Fruit fly (Drosophila melanogaster) whole organism, embryonic: Measurements from ENCODE around the gene CG2104.

Experiments
- Asciz ChIP-seq: fragments of 200-800 bp; sonication (Bioruptor generic); optimal IDR thresholded peaks from 2 replicates; lab custom pipeline; 2017; ENCODE audit warnings: missing biosample characterization, mild to moderate bottlenecking, missing genetic modification characterization, missing genetic modification reagents
- Atf-2 ChIP-seq: fragments of 200-800 bp; sonication (Bioruptor generic); optimal IDR thresholded peaks from 2 replicates; lab custom pipeline; 2016; ENCODE audit warnings: missing biosample characterization, missing genetic modification characterization
- Awh ChIP-seq: fragments of 200-800 bp; sonication (Bioruptor generic); IDR thresholded peaks from 2 replicates; pipeline ENCODE4, ENCODE4 v1.3.6; 2022; ENCODE audit warnings: missing biosample characterization, missing genetic modification characterization
- CG11093 ChIP-seq: fragments of 200-800 bp; sonication (Bioruptor generic); IDR thresholded peaks from 3 replicates; pipeline ENCODE4 v1.3.6; 2022; ENCODE audit warnings: missing biosample characterization, missing genetic modification characterization
- CG12071 ChIP-seq: fragments of 200-800 bp; sonication (Bioruptor generic); optimal IDR thresholded peaks from 3 replicates; lab custom pipeline; 2018; ENCODE audit warnings: missing biosample characterization, mild to moderate bottlenecking, missing genetic modification characterization
- CG12155 ChIP-seq: fragments of 200-800 bp; sonication (Bioruptor generic); optimal IDR thresholded peaks from 3 replicates; lab custom pipeline; 2016; ENCODE audit warnings: missing biosample characterization, missing genetic modification characterization
- CG1233 ChIP-seq: fragments of 200-800 bp; sonication (Bioruptor generic); optimal IDR thresholded peaks from 4 replicates; lab custom pipeline; 2018; ENCODE audit warnings: missing biosample characterization, mild to moderate bottlenecking, missing genetic modification characterization
- CG12391 ChIP-seq: fragments of 200-800 bp; sonication (Bioruptor generic); optimal IDR thresholded peaks from 3 replicates; lab custom pipeline; 2018; ENCODE audit warnings: missing biosample characterization, mild to moderate bottlenecking, missing genetic modification characterization, moderate library complexity
- CG12942 ChIP-seq: fragments of 200-800 bp; sonication (Bioruptor generic); optimal IDR thresholded peaks from 3 replicates; lab custom pipeline; 2016; ENCODE audit warnings: missing biosample characterization, missing genetic modification characterization
- CG14441 ChIP-seq: fragments of 200-800 bp; sonication (Bioruptor generic); IDR thresholded peaks from 2 replicates; pipeline ENCODE4 v1.3.6; 2022; ENCODE audit warnings: missing biosample characterization, missing genetic modification characterization
- CG1529 ChIP-seq: fragments of 200-800 bp; sonication (Bioruptor generic); optimal IDR thresholded peaks from 3 replicates; lab custom pipeline; 2018; ENCODE audit warnings: missing biosample characterization, missing genetic modification characterization
- CG17361 ChIP-seq: fragments of 200-800 bp; sonication (Bioruptor generic); IDR thresholded peaks from 3 replicates; pipeline ENCODE4 v1.3.6; 2022; ENCODE audit warnings: missing biosample characterization, missing genetic modification characterization
- CG2678 ChIP-seq: fragments of 200-800 bp; sonication (Bioruptor generic); optimal IDR thresholded peaks from 3 replicates; lab custom pipeline; 2019; ENCODE audit warnings: missing biosample characterization, mild to moderate bottlenecking, missing genetic modification characterization, moderate library complexity
- CG2889 ChIP-seq: fragments of 200-800 bp; sonication (Bioruptor generic); IDR thresholded peaks from 3 replicates; pipeline ENCODE4 v1.3.6; 2022; ENCODE audit warnings: missing biosample characterization, missing genetic modification characterization
- CG30020 ChIP-seq: fragments of 200-800 bp; optimal IDR thresholded peaks from 2 replicates; lab custom pipeline; 2019; ENCODE audit warnings: missing biosample characterization, mild to moderate bottlenecking, missing genetic modification characterization, moderate library complexity
- CG31365 ChIP-seq: fragments of 200-800 bp; sonication (Bioruptor generic); optimal IDR thresholded peaks from 2 replicates; lab custom pipeline; 2018; ENCODE audit warnings: missing biosample characterization, mild to moderate bottlenecking, missing genetic modification characterization
- CG4730 ChIP-seq: fragments of 200-800 bp; sonication (Bioruptor generic); IDR thresholded peaks from 2 replicates; pipeline ENCODE4 v1.3.6; 2022; ENCODE audit warnings: missing biosample characterization, missing genetic modification characterization
- CG5953 ChIP-seq: fragments of 200-800 bp; sonication (Bioruptor generic); IDR thresholded peaks from 2 replicates; pipeline ENCODE4 v1.3.6; 2022; ENCODE audit warnings: missing biosample characterization, missing genetic modification characterization
- CG6254 ChIP-seq: fragments of 200-800 bp; sonication (Bioruptor generic); optimal IDR thresholded peaks from 3 replicates; lab custom pipeline; 2017; ENCODE audit warnings: mild to moderate bottlenecking, missing biosample characterization, missing genetic modification reagents, missing genetic modification characterization
- CG7963 ChIP-seq: fragments of 200-800 bp; sonication (Bioruptor generic); IDR thresholded peaks from 3 replicates; pipeline ENCODE4 v1.3.6; 2022; ENCODE audit warnings: missing biosample characterization, missing genetic modification characterization; ENCODE audit not compliant: partially characterized antibody
- CG8359 ChIP-seq: fragments of 200-800 bp; sonication (Bioruptor generic); optimal IDR thresholded peaks from 2 replicates; lab custom pipeline; 2017; ENCODE audit warnings: missing biosample characterization, mild to moderate bottlenecking, missing genetic modification characterization, borderline replicate concordance
- CG9797 ChIP-seq: fragments of 200-800 bp; sonication (Bioruptor generic); optimal IDR thresholded peaks from 3 replicates; lab custom pipeline; 2018; ENCODE audit warnings: missing biosample characterization, mild to moderate bottlenecking, missing genetic modification characterization
- Dek ChIP-seq: fragments of 200-800 bp; sonication (Bioruptor generic); optimal IDR thresholded peaks from 3 replicates; lab custom pipeline; 2019; ENCODE audit warnings: missing biosample characterization, mild to moderate bottlenecking, missing genetic modification characterization, moderate library complexity
- Eip74EF ChIP-seq, 2 experiments: fragments of 200-800 bp in 1 of 2; fragments of >200 bp in 1 of 2; sonication (Bioruptor generic) in 1 of 2; optimal IDR thresholded peaks; 2 replicates each; lab custom pipeline; 2017 to 2019; ENCODE audit warnings: missing biosample characterization in 2 of 2, missing genetic modification characterization in 2 of 2, mild to moderate bottlenecking in 1 of 2, moderate library complexity in 1 of 2
- Gug ChIP-seq: fragments of 200-800 bp; sonication (Bioruptor generic); IDR thresholded peaks from 4 replicates; pipeline ENCODE4 v1.3.6; 2022; ENCODE audit warnings: missing biosample characterization, missing genetic modification characterization
- HmgZ ChIP-seq: fragments of 200-800 bp; sonication (Bioruptor generic); optimal IDR thresholded peaks from 2 replicates; lab custom pipeline; 2018; ENCODE audit warnings: missing biosample characterization, mild to moderate bottlenecking, missing genetic modification characterization
- Hr51 ChIP-seq, 2 experiments: fragments of 200-800 bp; sonication (Bioruptor generic); optimal IDR thresholded peaks; 2 replicates in 1 of 2; 3 replicates in 1 of 2; lab custom pipeline; 2016 to 2018; ENCODE audit warnings: missing biosample characterization in 2 of 2, missing genetic modification characterization in 2 of 2, mild to moderate bottlenecking in 1 of 2, moderate library complexity in 1 of 2
- Lhr ChIP-seq: fragments of 200-800 bp; sonication (Bioruptor generic); optimal IDR thresholded peaks from 3 replicates; lab custom pipeline; 2017; ENCODE audit warnings: mild to moderate bottlenecking, missing biosample characterization, missing genetic modification reagents, missing genetic modification characterization
- Med ChIP-seq: fragments of 200-800 bp; sonication (Bioruptor generic); peaks from one replicate; lab custom pipeline; 2016; ENCODE audit warnings: missing biosample characterization, missing genetic modification characterization, mild to moderate bottlenecking, inconsistent platforms, moderate library complexity
- Optix ChIP-seq: fragments of 200-800 bp; sonication (Bioruptor generic); IDR thresholded peaks from 3 replicates; pipeline ENCODE4 v1.3.6; 2022; ENCODE audit warnings: missing biosample characterization, missing genetic modification characterization
- Sry-β ChIP-seq: fragments of 200-800 bp; sonication (Bioruptor generic); optimal IDR thresholded peaks from 2 replicates; lab custom pipeline; 2018; ENCODE audit warnings: missing biosample characterization, mild to moderate bottlenecking, missing genetic modification characterization, moderate library complexity
- Xrp1 ChIP-seq: fragments of 200-800 bp; sonication (Bioruptor generic); IDR thresholded peaks from 2 replicates; pipeline ENCODE4 v1.3.6; 2022; ENCODE audit warnings: missing biosample characterization, missing genetic modification characterization
- chinmo ChIP-seq: fragments of 200-800 bp; sonication (Bioruptor generic); IDR thresholded peaks from 4 replicates; pipeline ENCODE4 v1.3.6; 2022; ENCODE audit warnings: missing biosample characterization, missing genetic modification characterization; ENCODE audit not compliant: partially characterized antibody
- ci ChIP-seq: fragments of 200-800 bp; sonication (Bioruptor generic); IDR thresholded peaks from 3 replicates; pipeline ENCODE4 v1.3.6; 2022; ENCODE audit warnings: missing biosample characterization, missing genetic modification characterization
- ewg ChIP-seq: fragments of 200-800 bp; sonication (Bioruptor generic); optimal IDR thresholded peaks from 3 replicates; lab custom pipeline; 2017; ENCODE audit warnings: mild to moderate bottlenecking, missing biosample characterization, missing genetic modification reagents, missing genetic modification characterization
- fd96Cb ChIP-seq: fragments of 200-800 bp; sonication (Bioruptor generic); optimal IDR thresholded peaks from 2 replicates; lab custom pipeline; 2018; ENCODE audit warnings: missing biosample characterization, mild to moderate bottlenecking, missing genetic modification characterization, moderate library complexity
- lbe ChIP-seq: fragments of 200-800 bp; sonication (Bioruptor generic); optimal IDR thresholded peaks from 2 replicates; lab custom pipeline; 2016; ENCODE audit warnings: missing biosample characterization, mild to moderate bottlenecking, missing genetic modification characterization
- lola ChIP-seq, 3 experiments: fragments of >200 bp in 2 of 3; fragments of 200-800 bp in 1 of 3; sonication (Bioruptor generic) in 1 of 3; optimal IDR thresholded peaks; 2 replicates each; lab custom pipeline; 2017 to 2019; ENCODE audit warnings: missing biosample characterization in 3 of 3, missing genetic modification characterization in 3 of 3, mild to moderate bottlenecking in 1 of 3, moderate library complexity in 1 of 3
- org-1 ChIP-seq: fragments of 200-800 bp; sonication (Bioruptor generic); optimal IDR thresholded peaks from 2 replicates; lab custom pipeline; 2017; ENCODE audit warnings: missing biosample characterization, missing genetic modification characterization
- otp ChIP-seq: fragments of 200-800 bp; sonication (Bioruptor generic); IDR thresholded peaks from 3 replicates; pipeline ENCODE4, ENCODE4 v1.3.6; 2022; ENCODE audit warnings: missing biosample characterization, missing genetic modification characterization
- pzg ChIP-seq: fragments of 200-800 bp; sonication (Bioruptor generic); optimal IDR thresholded peaks from 3 replicates; lab custom pipeline; 2018; ENCODE audit warnings: missing biosample characterization, mild to moderate bottlenecking, missing genetic modification characterization, moderate library complexity
- sens-2 ChIP-seq: fragments of 200-800 bp; sonication (Bioruptor generic); IDR thresholded peaks from 2 replicates; pipeline ENCODE4 v1.3.6; 2022; ENCODE audit warnings: missing biosample characterization, missing genetic modification characterization
- sim ChIP-seq: fragments of 200-800 bp; sonication (Bioruptor generic); IDR thresholded peaks from 2 replicates; pipeline ENCODE4 v1.3.6; 2022; ENCODE audit warnings: missing biosample characterization, missing genetic modification characterization
- slp2 ChIP-seq: fragments of 200-800 bp; sonication (Bioruptor generic); optimal IDR thresholded peaks from 2 replicates; lab custom pipeline; 2016; ENCODE audit warnings: missing biosample characterization, missing genetic modification characterization
- vvl ChIP-seq: fragments of 200-800 bp; sonication (Bioruptor generic); IDR thresholded peaks from 2 replicates; pipeline ENCODE4 v1.3.6; 2022; ENCODE audit warnings: missing biosample characterization, missing genetic modification characterization
- yki ChIP-seq: fragments of >200 bp; optimal IDR thresholded peaks from 3 replicates; lab custom pipeline; 2018
- zf30C ChIP-seq: fragments of 200-800 bp; sonication (Bioruptor generic); optimal IDR thresholded peaks from 3 replicates; lab custom pipeline; 2018; ENCODE audit warnings: missing biosample characterization, mild to moderate bottlenecking, missing genetic modification characterization

Gene CG2104

DNA sequence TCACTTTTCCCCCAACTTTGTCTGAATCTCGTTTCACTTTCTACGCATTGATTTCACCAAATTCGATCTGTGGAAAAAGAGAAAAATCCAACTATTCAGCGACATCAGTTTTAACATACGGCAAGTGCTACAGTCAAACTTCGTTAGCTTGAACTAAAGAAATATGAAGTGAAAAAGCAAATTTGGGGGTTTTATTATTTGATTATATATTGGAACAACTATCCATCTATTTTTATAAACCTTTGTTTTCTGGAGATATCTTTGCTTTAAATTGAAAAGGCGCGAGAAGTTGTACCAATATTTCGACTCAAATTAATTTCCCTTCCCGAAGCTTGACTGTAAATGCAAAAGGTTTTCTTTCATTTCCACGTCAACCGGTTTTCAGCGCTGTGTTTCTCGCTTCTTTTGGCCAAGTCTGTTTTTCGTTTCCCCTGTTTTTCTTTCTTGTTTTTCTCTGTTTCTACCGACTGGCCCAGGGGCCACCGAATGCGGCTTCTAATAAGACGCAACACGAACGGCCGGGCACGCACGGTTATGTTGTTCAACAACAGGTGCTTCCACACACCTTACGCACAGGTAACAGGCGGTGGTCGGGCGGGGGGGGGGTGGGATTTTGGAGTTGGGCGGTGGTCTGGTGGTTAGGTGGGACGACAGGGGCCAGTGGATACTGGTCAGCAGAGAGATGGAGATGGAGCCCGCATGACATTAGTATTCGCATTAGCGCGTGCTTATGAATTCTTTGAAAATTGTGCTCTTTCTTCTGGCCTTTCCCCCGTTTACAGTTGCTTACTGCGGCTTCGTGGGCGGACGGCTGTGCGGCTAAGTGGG is 10.0 kb downstream of the CG2104 start (continued):
- TF ChIP-seq CG12942 (GFP tag; lab: Kevin White, UChicago) (peak; percentile 9), CG9797 (GFP tag; lab: Kevin White, UChicago) (no peak), sim (no peak), Xrp1 (GFP tag; lab: Robert Waterston, UW) (peak; percentile 85), CG7963 (GFP tag; lab: Robert Waterston, UW) (no peak), CG1529 (GFP tag; lab: Kevin White, UChicago) (peak; percentile 78), Eip74EF (GFP tag; optimal IDR thresholded peaks at IDR 0.05; lab: Kevin White, UChicago) (peak in 1 of 2 experiments; percentile 75), Lhr (GFP tag; lab: Kevin White, UChicago) (peak; percentile 2), slp2 (GFP tag; lab: Kevin White, UChicago) (peak; percentile 31), vvl (GFP tag; lab: Robert Waterston, UW) (peak; percentile 59), org-1 (peak; percentile 35), chinmo (GFP tag; lab: Robert Waterston, UW) (0 out of 4 replicates have a peak, but pooled peaks have one; percentile 21), yki (lab: Kevin White, UChicago) (no peak), fd96Cb (tag; lab: Kevin White, UChicago) (peak; percentile 69), sens-2 (GFP tag; lab: Robert Waterston, UW) (0 out of 2 replicates have a peak, but pooled peaks have one; percentile 7), CG1233 (GFP tag; lab: Kevin White, UChicago) (peak; percentile 57), zf30C (GFP tag; lab: Kevin White, UChicago) (no peak), Asciz (GFP tag; lab: Kevin White, UChicago) (peak; percentile 69), ci (peak; percentile 74), Atf-2 (GFP tag; lab: Kevin White, UChicago) (peak; percentile 17), CG14441 (GFP tag; lab: Robert Waterston, UW) (no peak; the same call in 1 of the 2 replicates), CG4730 (GFP tag; lab: Robert Waterston, UW) (0 out of 2 replicates have a peak, but pooled peaks have one; percentile 19), CG2678 (tag; lab: Kevin White, UChicago) (no peak), CG6254 (GFP tag; lab: Kevin White, UChicago) (peak; percentile 44), CG17361 (GFP tag; lab: Robert Waterston, UW) (peak; percentile 78), Dek (peak; percentile 18), CG12391 (peak; percentile 78), Hr51 (GFP tag; optimal IDR thresholded peaks at IDR 0.05; lab: Kevin White, UChicago) (peak in 1 of 2 experiments; percentile 9), pzg (no peak), Med (GFP tag; lab: Kevin White, UChicago) (peak; percentile 81), HmgZ (no peak), CG5953 (GFP tag; lab: Robert Waterston, UW) (peak; percentile 77), CG2889 (GFP tag; lab: Robert Waterston, UW) (peak; percentile 28; the same call in 1 of the 3 replicates), Sry-β (no peak), lola (GFP tag; optimal IDR thresholded peaks at IDR 0.05; lab: Kevin White, UChicago) (peak in 1 of 3 experiments; percentile 75), ewg (GFP tag; lab: Kevin White, UChicago) (peak; percentile 54), otp (GFP tag; lab: Robert Waterston, UW) (0 out of 3 replicates have a peak, but pooled peaks have one; percentile 16), Optix (GFP tag; lab: Robert Waterston, UW) (no peak), CG31365 (no peak), CG8359 (GFP tag; lab: Kevin White, UChicago) (peak; percentile 11), CG12071 (GFP tag; lab: Kevin White, UChicago) (no peak), CG30020 (tag; lab: Kevin White, UChicago) (peak; percentile 2), Awh (no peak), Gug (GFP tag; lab: Robert Waterston, UW) (peak; percentile 10; the same call in 1 of the 4 replicates), CG11093 (GFP tag; lab: Robert Waterston, UW) (0 out of 3 replicates have a peak, but pooled peaks have one; percentile 33), lbe (no peak), CG12155 (GFP tag; lab: Kevin White, UChicago) (peak; percentile 27)
